Worm (Caenorhabditis elegans) whole organism, mixed stage, embryonic: ENCODE results near the gene clec-204.

Source experiments
- M03D4.4 ChIP-seq: sonication (generic microtip); optimal IDR thresholded peaks from 2 replicates; lab custom pipeline; 2017; ENCODE audit warnings: mild to moderate bottlenecking, missing genetic modification characterization, missing compliant biosample characterization
- bed-3 ChIP-seq: fragments of 200-800 bp; sonication (Bioruptor generic); optimal IDR thresholded peaks from 3 replicates; lab custom pipeline; 2018; ENCODE audit warnings: mild to moderate bottlenecking, missing genetic modification characterization, moderate library complexity, missing compliant biosample characterization
- blmp-1 ChIP-seq: fragments of 150-350 bp; optimal IDR thresholded peaks from 2 replicates; lab custom pipeline; 2014; ENCODE audit warnings: missing biosample characterization, missing genetic modification characterization
- ceh-39 ChIP-seq: fragments of 150-350 bp; optimal IDR thresholded peaks from 2 replicates; lab custom pipeline; 2014; ENCODE audit warnings: missing biosample characterization, missing genetic modification characterization
- ceh-43 ChIP-seq: fragments of 200-800 bp; sonication (Bioruptor generic); optimal IDR thresholded peaks from 2 replicates; lab custom pipeline; 2018; ENCODE audit warnings: mild to moderate bottlenecking, missing genetic modification characterization, moderate library complexity, missing compliant biosample characterization
- ceh-83 ChIP-seq: fragments of 200-800 bp; sonication (Bioruptor generic); optimal IDR thresholded peaks from 2 replicates; lab custom pipeline; 2018; ENCODE audit warnings: mild to moderate bottlenecking, missing genetic modification characterization, missing compliant biosample characterization
- ces-1 ChIP-seq: fragments of 150-350 bp; optimal IDR thresholded peaks from 2 replicates; lab custom pipeline; 2014; ENCODE audit warnings: missing biosample characterization, missing genetic modification reagents, missing genetic modification characterization
- cnd-1 ChIP-seq: fragments of 200-800 bp; sonication (Bioruptor generic); optimal IDR thresholded peaks from 2 replicates; lab custom pipeline; 2018; ENCODE audit warnings: mild to moderate bottlenecking, missing genetic modification characterization, missing compliant biosample characterization
- drap-1 ChIP-seq: fragments of 200-800 bp; sonication (Bioruptor generic); optimal IDR thresholded peaks from 3 replicates; lab custom pipeline; 2018; ENCODE audit warnings: mild to moderate bottlenecking, missing genetic modification characterization, missing compliant biosample characterization
- elt-3 ChIP-seq: fragments of 150-350 bp; optimal IDR thresholded peaks from 2 replicates; lab custom pipeline; 2014; ENCODE audit warnings: missing biosample characterization, missing genetic modification characterization
- flh-1 ChIP-seq: fragments of 200-800 bp; sonication (Bioruptor generic); optimal IDR thresholded peaks from 2 replicates; lab custom pipeline; 2018; ENCODE audit warnings: mild to moderate bottlenecking, missing genetic modification characterization, moderate library complexity, missing compliant biosample characterization
- ham-2 ChIP-seq: fragments of 200-800 bp; sonication (Bioruptor generic); optimal IDR thresholded peaks from 2 replicates; lab custom pipeline; 2018; ENCODE audit warnings: mild to moderate bottlenecking, missing genetic modification characterization, missing compliant biosample characterization
- hlh-1 ChIP-seq: fragments of 150-350 bp; optimal IDR thresholded peaks from 2 replicates; lab custom pipeline; 2014; ENCODE audit warnings: missing biosample characterization, missing genetic modification reagents, missing genetic modification characterization
- lin-13 ChIP-seq: fragments of 150-350 bp; optimal IDR thresholded peaks from 2 replicates; lab custom pipeline; 2014; ENCODE audit warnings: missing biosample characterization, missing genetic modification characterization
- lin-32 ChIP-seq: fragments of 200-800 bp; sonication (Bioruptor generic); optimal IDR thresholded peaks from 2 replicates; lab custom pipeline; 2018; ENCODE audit warnings: mild to moderate bottlenecking, missing genetic modification characterization, missing compliant biosample characterization
- lsy-2 ChIP-seq: fragments of 150-350 bp; optimal IDR thresholded peaks from 2 replicates; lab custom pipeline; 2014; ENCODE audit warnings: missing biosample characterization, missing genetic modification characterization
- mep-1 ChIP-seq: fragments of 150-350 bp; optimal IDR thresholded peaks from 2 replicates; lab custom pipeline; 2017; ENCODE audit warnings: missing biosample characterization, missing genetic modification reagents, missing genetic modification characterization, inconsistent platforms
- mls-2 ChIP-seq: sonication (generic microtip); optimal IDR thresholded peaks from 2 replicates; lab custom pipeline; 2016; ENCODE audit warnings: mild to moderate bottlenecking, missing genetic modification characterization, moderate library complexity, missing compliant biosample characterization
- nhr-12 ChIP-seq: fragments of 150-350 bp; optimal IDR thresholded peaks from 2 replicates; lab custom pipeline; 2014; ENCODE audit warnings: missing biosample characterization, missing genetic modification characterization
- nhr-2 ChIP-seq: fragments of 150-350 bp; optimal IDR thresholded peaks from 2 replicates; lab custom pipeline; 2014; ENCODE audit warnings: missing biosample characterization, missing genetic modification characterization
- nhr-237 ChIP-seq: fragments of 150-350 bp; optimal IDR thresholded peaks from 2 replicates; lab custom pipeline; 2014; ENCODE audit warnings: missing biosample characterization, missing genetic modification characterization
- nhr-28 ChIP-seq: fragments of 150-350 bp; optimal IDR thresholded peaks from 2 replicates; lab custom pipeline; 2014; ENCODE audit warnings: missing biosample characterization, missing genetic modification characterization
- nhr-76 ChIP-seq: sonication (generic microtip); optimal IDR thresholded peaks from 2 replicates; lab custom pipeline; 2017; ENCODE audit warnings: missing biosample characterization, missing genetic modification characterization
- pha-4 ChIP-seq: fragments of 150-350 bp; optimal IDR thresholded peaks from 2 replicates; lab custom pipeline; 2018; ENCODE audit warnings: missing biosample characterization, missing genetic modification reagents, missing genetic modification characterization
- snpc-4 ChIP-seq: fragments of 150-350 bp; optimal IDR thresholded peaks from 2 replicates; lab custom pipeline; 2014; ENCODE audit warnings: missing biosample characterization, missing genetic modification characterization
- sptf-1 ChIP-seq: sonication (generic microtip); optimal IDR thresholded peaks from 2 replicates; lab custom pipeline; 2017; ENCODE audit warnings: mild to moderate bottlenecking, missing genetic modification characterization, moderate library complexity, missing compliant biosample characterization
- tbx-8 ChIP-seq: fragments of 200-800 bp; sonication (Bioruptor generic); optimal IDR thresholded peaks from 2 replicates; lab custom pipeline; 2018; ENCODE audit warnings: mild to moderate bottlenecking, missing genetic modification characterization, moderate library complexity, missing compliant biosample characterization
- unc-120 ChIP-seq: sonication (generic microtip); optimal IDR thresholded peaks from 2 replicates; lab custom pipeline; 2017; ENCODE audit warnings: missing genetic modification characterization, missing compliant biosample characterization; ENCODE audit not compliant: poor library complexity, severe bottlenecking
- unc-39 ChIP-seq: fragments of 150-350 bp; optimal IDR thresholded peaks from 2 replicates; lab custom pipeline; 2014; ENCODE audit warnings: missing biosample characterization, missing genetic modification characterization
- unc-62 ChIP-seq: fragments of 150-350 bp; optimal IDR thresholded peaks from 2 replicates; lab custom pipeline; 2014; ENCODE audit warnings: missing biosample characterization, missing genetic modification reagents, missing genetic modification characterization
- zip-8 ChIP-seq: fragments of 150-350 bp; optimal IDR thresholded peaks from 2 replicates; lab custom pipeline; 2014; ENCODE audit warnings: missing biosample characterization, missing genetic modification characterization
- ztf-11 ChIP-seq: fragments of 150-350 bp; optimal IDR thresholded peaks from 2 replicates; lab custom pipeline; 2014; ENCODE audit warnings: missing biosample characterization, missing genetic modification characterization

The clec-204 gene

ce11 chrV:1779994-1780393 lies 23.0 kb downstream of the clec-204 start:
- no peak for TF ChIP-seq ceh-39 (tag; lab: Kevin White, UChicago)
- TF ChIP-seq elt-3: no peak
- TF ChIP-seq cnd-1: no peak
- no peak for TF ChIP-seq flh-1 (GFP tag; lab: Kevin White, UChicago)

- TF ChIP-seq ceh-39 (tag; lab: Kevin White, UChicago): no peak
- no peak for TF ChIP-seq mls-2
- TF ChIP-seq ceh-43 (GFP tag; lab: Kevin White, UChicago): no peak
- no peak for TF ChIP-seq sptf-1 (tag; lab: Kevin White, UChicago)
- TF ChIP-seq tbx-8 (GFP tag; lab: Kevin White, UChicago): no peak
- TF ChIP-seq blmp-1 (tag; lab: Kevin White, UChicago): no peak
- no peak for TF ChIP-seq snpc-4
- no peak for TF ChIP-seq nhr-28
- no peak for TF ChIP-seq nhr-2 (tag; lab: Kevin White, UChicago)
- TF ChIP-seq ham-2 (GFP tag; lab: Kevin White, UChicago): no peak
- TF ChIP-seq nhr-76 (tag; lab: Kevin White, UChicago): no peak
Observed at ce11 chrV:1781922-1782321, 25.0 kb downstream of the clec-204 start, which contains the start of gene F36H9.5. TSS of gene F36H9.5 (minus strand) at chrV:1782022.

DNA sequence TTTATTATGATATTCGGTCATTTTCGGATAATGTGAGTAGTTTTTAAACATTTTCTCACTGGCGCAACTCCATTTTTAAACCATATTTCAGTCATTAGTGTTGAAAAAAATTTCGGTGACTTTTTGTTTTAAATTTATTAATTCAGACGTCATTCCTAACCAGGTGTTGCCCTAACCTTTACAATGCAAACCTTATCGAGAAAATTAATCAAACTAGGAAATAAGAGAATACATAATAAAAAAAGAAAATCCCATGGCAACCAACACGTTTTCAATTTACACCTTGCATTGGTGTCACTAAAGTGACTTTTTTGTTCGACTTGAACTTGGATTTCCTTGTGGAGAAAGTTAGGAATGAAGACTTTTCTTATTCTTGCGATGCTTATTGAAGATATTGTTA lies 31.2 kb downstream of the clec-204 start, which contains the start of gene F36H9.2:
Gene F36H9.2, plus strand, starts transcription at position 301 of the 400 bp plus-strand sequence.
- TF ChIP-seq lsy-2 (tag; lab: Kevin White, UChicago): no peak
- TF ChIP-seq hlh-1: no peak
- TF ChIP-seq lin-32 (GFP tag; lab: Kevin White, UChicago): no peak
- no peak for TF ChIP-seq pha-4
- no peak for TF ChIP-seq mep-1 (tag; lab: Kevin White, UChicago)
- TF ChIP-seq nhr-237: no peak
- TF ChIP-seq nhr-12 (tag; lab: Kevin White, UChicago): no peak
- no peak for TF ChIP-seq ceh-83 (GFP tag; lab: Kevin White, UChicago)
- no peak for TF ChIP-seq ztf-11 (tag; lab: Kevin White, UChicago)
- TF ChIP-seq cnd-1: no peak
- TF ChIP-seq, all 35 proteins: peak for 0

DNA sequence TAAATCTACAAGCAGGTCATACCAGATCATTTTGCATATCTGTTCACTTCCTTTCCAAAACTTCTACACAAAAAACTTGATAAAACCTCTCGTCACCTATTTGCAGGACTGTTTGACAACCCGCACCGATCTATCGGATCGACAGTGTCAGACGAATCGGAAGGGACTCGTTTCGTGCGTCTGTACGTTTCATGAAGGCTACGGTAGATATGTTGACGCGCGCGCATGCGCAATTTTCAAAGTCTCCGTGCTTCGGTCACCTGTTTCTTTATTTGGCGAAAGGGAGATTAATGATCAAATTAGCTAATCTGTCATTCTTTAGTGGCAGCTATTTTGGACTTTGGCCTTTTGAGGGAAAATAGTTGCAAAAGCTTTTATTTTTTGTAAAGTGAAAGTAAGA lies 32.5 kb downstream of the clec-204 start:
- TF ChIP-seq tbx-8 (GFP tag; lab: Kevin White, UChicago) (no peak), unc-120 (no peak), unc-62 (GFP tag; lab: Kevin White, UChicago) (no peak), lin-13 (tag; lab: Kevin White, UChicago) (no peak)

- no peak for TF ChIP-seq cnd-1
- no peak for TF ChIP-seq blmp-1 (tag; lab: Kevin White, UChicago)
- no peak for TF ChIP-seq sptf-1 (tag; lab: Kevin White, UChicago)
- TF ChIP-seq tbx-8 (GFP tag; lab: Kevin White, UChicago): no peak
- no peak for TF ChIP-seq unc-39
- TF ChIP-seq lsy-2 (tag; lab: Kevin White, UChicago): no peak
- no peak for TF ChIP-seq ceh-39 (tag; lab: Kevin White, UChicago)
- no peak for TF ChIP-seq ces-1
- no peak for TF ChIP-seq nhr-12 (tag; lab: Kevin White, UChicago)
- no peak for TF ChIP-seq nhr-2 (tag; lab: Kevin White, UChicago)
- TF ChIP-seq elt-3: no peak
- no peak for TF ChIP-seq ham-2 (GFP tag; lab: Kevin White, UChicago)
- TF ChIP-seq zip-8: no peak
- no peak for TF ChIP-seq lin-32 (GFP tag; lab: Kevin White, UChicago)
- TF ChIP-seq M03D4.4: no peak
- TF ChIP-seq hlh-1: no peak
- no peak for TF ChIP-seq unc-62 (GFP tag; lab: Kevin White, UChicago)
- TF ChIP-seq ceh-43 (GFP tag; lab: Kevin White, UChicago): no peak
- TF ChIP-seq bed-3 (GFP tag; lab: Kevin White, UChicago): no peak
Observed at ce11 chrV:1794218-1794617, 37.3 kb downstream of the clec-204 start, which contains the start of gene F36H9.1. TSS of gene F36H9.1 (plus strand) at chrV:1794518.

- TF ChIP-seq lin-32 (GFP tag; lab: Kevin White, UChicago) (no peak), unc-39 (no peak), drap-1 (no peak), nhr-12 (tag; lab: Kevin White, UChicago) (no peak)
Observed at ce11 chrV:1797900-1798299, 40.9 kb downstream of the clec-204 start, which contains the start of gene F36H9.10. TSS of gene F36H9.10 (plus strand) at chrV:1798200.
